Worm (Caenorhabditis elegans): Measurements from ENCODE around the gene Y82E9BL.5.

- TF ChIP-seq ets-4 (GFP tag; optimal IDR thresholded peaks at IDR 0.05) (no peak), pha-4 (tag; optimal IDR thresholded peaks at IDR 0.05) (no peak), F23B12.7 (tag; optimal IDR thresholded peaks at IDR 0.05; ENCODE audit: insufficient read depth) (no peak), lsl-1 (GFP tag; optimal IDR thresholded peaks at IDR 0.05) (no peak), F22D6.2 (tag; optimal IDR thresholded peaks at IDR 0.05) (no peak)
Observed at ce11 chrIII:1391752-1392151, 44.3 kb upstream of the Y82E9BL.5 start, which contains the start of gene pals-17.

Measured in whole organism, young adult.